Fruit fly (Drosophila melanogaster) whole organism, prepupa: ENCODE data around the gene CG34034.

ENCODE experiments used
- CG11762 ChIP-seq: fragments of 200-800 bp; sonication (Bioruptor generic); optimal IDR thresholded peaks from 3 replicates; lab custom pipeline; 2016; ENCODE audit warnings: missing biosample characterization, missing genetic modification characterization; ENCODE audit not compliant: insufficient read depth
- CG6276 ChIP-seq: fragments of 200-800 bp; sonication (Bioruptor generic); optimal IDR thresholded peaks from 2 replicates; lab custom pipeline; 2017; ENCODE audit warnings: missing biosample characterization, mild to moderate bottlenecking, missing genetic modification characterization
- CG6792 ChIP-seq: fragments of 200-800 bp; sonication (Bioruptor generic); optimal IDR thresholded peaks from 3 replicates; lab custom pipeline; 2016; ENCODE audit warnings: missing biosample characterization, missing genetic modification characterization
- CG7368 ChIP-seq: fragments of 200-800 bp; sonication (Bioruptor generic); optimal IDR thresholded peaks from 3 replicates; lab custom pipeline; 2016; ENCODE audit warnings: missing biosample characterization, missing genetic modification characterization
- CG8119 ChIP-seq: fragments of 200-800 bp; sonication (Bioruptor generic); IDR thresholded peaks from 3 replicates; pipeline ENCODE4 v1.3.6; 2022; ENCODE audit warnings: missing biosample characterization, missing genetic modification characterization
- CG9139 ChIP-seq: fragments of 200-800 bp; sonication (Bioruptor generic); optimal IDR thresholded peaks from 3 replicates; lab custom pipeline; 2017; ENCODE audit warnings: missing biosample characterization, mild to moderate bottlenecking, missing genetic modification characterization
- Eip75B ChIP-seq: fragments of 200-800 bp; sonication (Bioruptor generic); optimal IDR thresholded peaks from 3 replicates; lab custom pipeline; 2016; ENCODE audit warnings: missing biosample characterization, missing genetic modification characterization
- Gug ChIP-seq: fragments of 200-800 bp; sonication (Bioruptor generic); IDR thresholded peaks from 2 replicates; pipeline ENCODE4 v1.3.6; 2022; ENCODE audit warnings: missing biosample characterization, missing genetic modification characterization
- Lpt ChIP-seq: fragments of 200-800 bp; sonication (Bioruptor generic); optimal IDR thresholded peaks from 3 replicates; lab custom pipeline; 2016; ENCODE audit warnings: missing biosample characterization, missing genetic modification characterization
- OdsH ChIP-seq: fragments of 200-800 bp; sonication (Bioruptor generic); optimal IDR thresholded peaks from 3 replicates; lab custom pipeline; 2016; ENCODE audit warnings: missing biosample characterization, missing genetic modification characterization
- esn ChIP-seq: fragments of 200-800 bp; sonication (Bioruptor generic); optimal IDR thresholded peaks from 2 replicates; lab custom pipeline; 2016; ENCODE audit warnings: missing biosample characterization, mild to moderate bottlenecking, missing genetic modification characterization, moderate library complexity
- pdm3 ChIP-seq: fragments of 200-800 bp; sonication (Bioruptor generic); optimal IDR thresholded peaks from 3 replicates; lab custom pipeline; 2016; ENCODE audit warnings: missing biosample characterization, missing genetic modification characterization
- ss ChIP-seq, 2 experiments: fragments of 200-800 bp; sonication (Bioruptor generic); optimal IDR thresholded peaks; 2 replicates in 1 of 2; 3 replicates in 1 of 2; lab custom pipeline; 2017 to 2018; ENCODE audit warnings: mild to moderate bottlenecking in 2 of 2, missing biosample characterization in 2 of 2, missing genetic modification characterization in 2 of 2, moderate library complexity in 1 of 2
- topi ChIP-seq: fragments of 200-800 bp; sonication (Bioruptor generic); optimal IDR thresholded peaks from 3 replicates; lab custom pipeline; 2016; ENCODE audit warnings: missing biosample characterization, missing genetic modification characterization

dm6 chr3R:21730955-21731354, 8.0 kb downstream of the CG34034 start:
- no peak for TF ChIP-seq Eip75B (GFP tag; lab: Kevin White, UChicago)
- TF ChIP-seq CG6276: no peak
- TF ChIP-seq Gug (GFP tag; lab: Robert Waterston, UW): no peak
- no peak for TF ChIP-seq CG8119 (GFP tag; lab: Robert Waterston, UW)
- no peak for TF ChIP-seq pdm3 (GFP tag; lab: Kevin White, UChicago)
- no peak for TF ChIP-seq CG11762 (GFP tag; lab: Kevin White, UChicago)
- no peak for TF ChIP-seq esn
- TF ChIP-seq CG7368 (GFP tag; lab: Kevin White, UChicago): no peak
- TF ChIP-seq CG6792 (GFP tag; lab: Kevin White, UChicago): no peak
- TF ChIP-seq topi (GFP tag; lab: Kevin White, UChicago): no peak
- no peak for TF ChIP-seq CG9139
- TF ChIP-seq Lpt: no peak
- TF ChIP-seq ss (GFP tag; optimal IDR thresholded peaks at IDR 0.05; lab: Kevin White, UChicago): no peak
- no peak for TF ChIP-seq OdsH (GFP tag; lab: Kevin White, UChicago)
